Worm (Caenorhabditis elegans) whole organism, mixed stage, embryonic: ENCODE results near the gene ZK938.3.

Experiments used
- nhr-12 ChIP-seq: fragments of 150-350 bp; optimal IDR thresholded peaks from 2 replicates; lab custom pipeline; 2014; ENCODE audit warnings: missing biosample characterization, missing genetic modification characterization
- nhr-28 ChIP-seq: fragments of 150-350 bp; optimal IDR thresholded peaks from 2 replicates; lab custom pipeline; 2014; ENCODE audit warnings: missing biosample characterization, missing genetic modification characterization
- pha-4 ChIP-seq: fragments of 150-350 bp; optimal IDR thresholded peaks from 2 replicates; lab custom pipeline; 2018; ENCODE audit warnings: missing biosample characterization, missing genetic modification reagents, missing genetic modification characterization
- unc-62 ChIP-seq: fragments of 150-350 bp; optimal IDR thresholded peaks from 2 replicates; lab custom pipeline; 2014; ENCODE audit warnings: missing biosample characterization, missing genetic modification reagents, missing genetic modification characterization

DNA sequence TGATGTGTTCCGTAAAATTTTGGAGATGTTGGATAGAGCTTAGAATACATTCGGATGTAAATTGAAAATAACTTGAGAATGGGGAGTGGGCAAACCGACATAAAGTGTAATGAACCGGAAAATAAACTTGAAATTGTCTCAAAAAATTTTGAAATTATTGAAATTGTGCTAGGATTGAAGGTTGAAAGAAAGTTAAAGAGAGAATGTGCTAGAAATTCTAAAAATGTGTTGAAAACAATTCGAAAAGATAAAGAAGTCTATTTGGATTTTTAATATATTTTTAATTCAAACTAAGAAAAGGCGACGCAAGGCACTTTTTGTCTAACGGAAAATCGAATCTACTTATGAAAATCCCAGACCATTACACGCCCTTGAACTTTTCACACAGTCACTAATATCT, at the start of gene ZK938.3:
- TF ChIP-seq nhr-28 (tag; lab: Kevin White, UChicago): no peak
- no peak for TF ChIP-seq unc-62 (GFP tag; lab: Kevin White, UChicago)
- no peak for TF ChIP-seq nhr-12 (tag; lab: Kevin White, UChicago)
- no peak for TF ChIP-seq pha-4 (tag; lab: Kevin White, UChicago)
